Fruit fly (Drosophila melanogaster): Measurements from ENCODE around the gene MSAmiP.

The MSAmiP gene

dm6 chr3R:16839559-16840102 is 56.5 kb downstream of the MSAmiP start:
- no peak for TF ChIP-seq Sox15 (GFP tag; optimal IDR thresholded peaks at IDR 0.05)
- TF ChIP-seq CG4318 (GFP tag; optimal IDR thresholded peaks at IDR 0.05) = no peak
- TF ChIP-seq CG6792 (GFP tag; optimal IDR thresholded peaks at IDR 0.05) = no peak
- TF ChIP-seq Sox14 (GFP tag; optimal IDR thresholded peaks at IDR 0.05) = no peak
- no peak for TF ChIP-seq cyc (GFP tag; optimal IDR thresholded peaks at IDR 0.05)
- TF ChIP-seq Met (GFP tag; optimal IDR thresholded peaks at IDR 0.05) = no peak
- TF ChIP-seq eg (GFP tag; IDR thresholded peaks at IDR 0.05) = no peak
- no peak for TF ChIP-seq CG11902 (GFP tag; optimal IDR thresholded peaks at IDR 0.05)
- TF ChIP-seq CG16779 (tag; optimal IDR thresholded peaks at IDR 0.05) = no peak

- no peak for TF ChIP-seq CG10631 (GFP tag; optimal IDR thresholded peaks at IDR 0.05)
- peak; percentile 55 for TF ChIP-seq Eip78C (GFP tag)
- TF ChIP-seq svp (GFP tag) = peak; percentile 51
Measured at dm6 chr3R:16837583-16838198, 58.4 kb downstream of the MSAmiP start.

- TF ChIP-seq Lpt (GFP tag; optimal IDR thresholded peaks at IDR 0.05) (no peak), Sox15 (GFP tag; optimal IDR thresholded peaks at IDR 0.05) (no peak), topi (GFP tag; optimal IDR thresholded peaks at IDR 0.05) (no peak)
Measured at dm6 chr3R:16836021-16836420, 60.1 kb downstream of the MSAmiP start.

dm6 chr3R:16834294-16835003 is 61.6 kb downstream of the MSAmiP start:
- TF ChIP-seq OdsH (GFP tag; optimal IDR thresholded peaks at IDR 0.05) (peak; percentile 11), pdm3 (GFP tag; optimal IDR thresholded peaks at IDR 0.05) (peak; percentile 21), CG3919 (GFP tag; optimal IDR thresholded peaks at IDR 0.05) (peak; percentile 50), Hr4 (GFP tag; optimal IDR thresholded peaks at IDR 0.05) (peak; percentile 9), fd59A (GFP tag; optimal IDR thresholded peaks at IDR 0.05) (no peak), CG34406 (GFP tag; optimal IDR thresholded peaks at IDR 0.05) (no peak), CG11294 (GFP tag; IDR thresholded peaks at IDR 0.05) (no peak), Ets21C (GFP tag; optimal IDR thresholded peaks at IDR 0.05) (no peak), CG8119 (GFP tag; IDR thresholded peaks at IDR 0.05) (no peak), CG6808 (GFP tag; optimal IDR thresholded peaks at IDR 0.05) (peak; percentile 9), Met (GFP tag; optimal IDR thresholded peaks at IDR 0.05) (no peak), Ets96B (tag; optimal IDR thresholded peaks at IDR 0.05) (no peak), CG1621 (tag; optimal IDR thresholded peaks at IDR 0.05) (no peak), net (GFP tag; optimal IDR thresholded peaks at IDR 0.05) (peak; percentile 10), CG7368 (GFP tag; optimal IDR thresholded peaks at IDR 0.05) (no peak), Eip78C (GFP tag) (peak; percentile 69), svp (GFP tag) (peak; percentile 12), Gug (GFP tag; IDR thresholded peaks at IDR 0.05) (no peak), CG10669 (GFP tag; optimal IDR thresholded peaks at IDR 0.05) (no peak)

dm6 chr3R:16833022-16833421 is 63.1 kb downstream of the MSAmiP start:
- no peak for TF ChIP-seq CG1621 (tag; optimal IDR thresholded peaks at IDR 0.05)
- no peak for TF ChIP-seq Sox14 (GFP tag; optimal IDR thresholded peaks at IDR 0.05)
- TF ChIP-seq Ets21C (GFP tag; optimal IDR thresholded peaks at IDR 0.05) = no peak
- TF ChIP-seq Eip93F (GFP tag; optimal IDR thresholded peaks at IDR 0.05) = no peak
- TF ChIP-seq acj6 (GFP tag; optimal IDR thresholded peaks at IDR 0.05) = no peak
- no peak for TF ChIP-seq Smox (GFP tag; optimal IDR thresholded peaks at IDR 0.05)
- no peak for TF ChIP-seq CG6792 (GFP tag; optimal IDR thresholded peaks at IDR 0.05)

Measured in whole organism, prepupa.